Worm (Caenorhabditis elegans) whole organism, L4 larva: ENCODE results near the gene F19B10.3.
A peak's percentile ranks its signal among the peaks of the same experiment; 100 is the strongest.

Experiments
- D1046.2 ChIP-seq: fragments of 200-800 bp; sonication (Bioruptor generic); IDR thresholded peaks from 2 replicates; pipeline ENCODE4 v1.3.6; 2022; ENCODE audit warnings: missing genetic modification characterization, missing compliant biosample characterization
- F26F4.8 ChIP-seq: fragments of 200-800 bp; sonication (Bioruptor generic); conservative IDR thresholded peaks from 2 replicates; pipeline ENCODE4 v1.3.6; 2022; ENCODE audit warnings: missing genetic modification characterization, missing compliant biosample characterization
- F37D6.2 ChIP-seq: sonication (generic microtip); optimal IDR thresholded peaks from 2 replicates; lab custom pipeline; 2016; ENCODE audit warnings: mild to moderate bottlenecking, missing genetic modification characterization, missing compliant biosample characterization
- F44E2.7 ChIP-seq: fragments of 200-800 bp; sonication (Bioruptor generic); IDR thresholded peaks from 2 replicates; pipeline ENCODE4 v2.1.2; 2022; ENCODE audit warnings: missing genetic modification characterization, missing compliant biosample characterization
- Y105C5A.15 ChIP-seq: fragments of 200-800 bp; sonication (Bioruptor generic); IDR thresholded peaks from 2 replicates; pipeline ENCODE4 v1.3.6; 2022; ENCODE audit warnings: missing genetic modification characterization, missing compliant biosample characterization
- Y48G9A.11 ChIP-seq: fragments of 200-800 bp; sonication (Bioruptor generic); IDR thresholded peaks from 2 replicates; pipeline ENCODE4 v1.3.6; 2022; ENCODE audit warnings: missing genetic modification reagents, missing genetic modification characterization, missing compliant biosample characterization
- Y75B8A.6 ChIP-seq: fragments of 200-800 bp; sonication (Bioruptor generic); IDR thresholded peaks from 2 replicates; pipeline ENCODE4 v1.3.6; 2022; ENCODE audit warnings: missing genetic modification reagents, missing genetic modification characterization, missing compliant biosample characterization
- ZK546.5 ChIP-seq, 2 experiments: sonication (generic microtip); optimal IDR thresholded peaks; 2 replicates each; lab custom pipeline; 2017; ENCODE audit warnings: missing biosample characterization in 2 of 2, missing genetic modification characterization in 2 of 2
- ceh-28 ChIP-seq: fragments of 150-350 bp; optimal IDR thresholded peaks from 2 replicates; lab custom pipeline; 2014; ENCODE audit warnings: missing biosample characterization, missing genetic modification reagents, missing genetic modification characterization
- ceh-32 ChIP-seq: sonication (generic microtip); optimal IDR thresholded peaks from 2 replicates; lab custom pipeline; 2016; ENCODE audit warnings: mild to moderate bottlenecking, missing genetic modification characterization, missing compliant biosample characterization; ENCODE audit not compliant: poor library complexity
- ceh-62 ChIP-seq: sonication (generic microtip); optimal IDR thresholded peaks from 2 replicates; lab custom pipeline; 2017; ENCODE audit warnings: missing biosample characterization, missing genetic modification characterization
- daf-12 ChIP-seq: fragments of 150-350 bp; optimal IDR thresholded peaks from 2 replicates; lab custom pipeline; 2014; ENCODE audit warnings: missing biosample characterization, missing genetic modification reagents, missing genetic modification characterization
- daf-16 ChIP-seq, 3 experiments: sonication (generic microtip); optimal IDR thresholded peaks; 2 replicates each; lab custom pipeline; 2016 to 2017; ENCODE audit warnings: missing genetic modification characterization in 3 of 3, missing genetic modification reagents in 3 of 3, mild to moderate bottlenecking in 2 of 3, missing compliant biosample characterization in 2 of 3, missing biosample characterization in 1 of 3, moderate library complexity in 1 of 3
- dmd-9 ChIP-seq: fragments of 200-800 bp; sonication (Bioruptor generic); IDR thresholded peaks from 2 replicates; pipeline ENCODE4 v1.3.6; 2022; ENCODE audit warnings: missing genetic modification reagents, missing genetic modification characterization, missing compliant biosample characterization
- egl-27 ChIP-seq: sonication (generic microtip); optimal IDR thresholded peaks from 3 replicates; lab custom pipeline; 2017; ENCODE audit warnings: missing biosample characterization, missing genetic modification reagents, missing genetic modification characterization
- egl-43 ChIP-seq: fragments of 200-800 bp; sonication (Bioruptor generic); IDR thresholded peaks from 2 replicates; pipeline ENCODE4 v1.3.6; 2022; ENCODE audit warnings: missing genetic modification reagents, missing genetic modification characterization, missing compliant biosample characterization
- hlh-11 ChIP-seq: fragments of 200-800 bp; sonication (Bioruptor generic); optimal IDR thresholded peaks from 2 replicates; lab custom pipeline; 2018; ENCODE audit warnings: mild to moderate bottlenecking, missing genetic modification characterization, missing compliant biosample characterization
- hlh-30 ChIP-seq: sonication (generic microtip); optimal IDR thresholded peaks from 2 replicates; lab custom pipeline; 2017; ENCODE audit warnings: antibody characterized with exemption, mild to moderate bottlenecking, missing genetic modification characterization, missing compliant biosample characterization; ENCODE audit not compliant: insufficient read depth
- jun-1 ChIP-seq: fragments of 150-350 bp; optimal IDR thresholded peaks from 2 replicates; lab custom pipeline; 2014; ENCODE audit warnings: missing biosample characterization, missing genetic modification reagents, missing genetic modification characterization
- madf-5 ChIP-seq, 2 experiments: fragments of 200-800 bp; sonication (Bioruptor generic); IDR thresholded peaks; 2 replicates each; pipeline ENCODE4 v1.3.6; 2022; ENCODE audit warnings: missing compliant biosample characterization in 2 of 2, missing genetic modification characterization in 2 of 2
- mdt-29 ChIP-seq: fragments of 200-800 bp; sonication (Bioruptor generic); IDR thresholded peaks from 2 replicates; pipeline ENCODE4 v1.3.6; 2022; ENCODE audit warnings: missing genetic modification reagents, missing genetic modification characterization, missing compliant biosample characterization
- mep-1 ChIP-seq: fragments of 150-350 bp; sonication (generic microtip); optimal IDR thresholded peaks from 3 replicates; lab custom pipeline; 2014; ENCODE audit warnings: missing biosample characterization, missing genetic modification characterization
- mxl-3 ChIP-seq: fragments of 200-800 bp; sonication (Bioruptor generic); optimal IDR thresholded peaks from 2 replicates; lab custom pipeline; 2018; ENCODE audit warnings: mild to moderate bottlenecking, missing genetic modification characterization, missing compliant biosample characterization
- nhr-10 ChIP-seq: fragments of 150-350 bp; optimal IDR thresholded peaks from 2 replicates; lab custom pipeline; 2014; ENCODE audit warnings: missing biosample characterization, missing genetic modification characterization
- nhr-11 ChIP-seq: fragments of 150-350 bp; optimal IDR thresholded peaks from 2 replicates; lab custom pipeline; 2014; ENCODE audit warnings: missing biosample characterization, missing genetic modification characterization
- nhr-237 ChIP-seq: sonication (generic microtip); optimal IDR thresholded peaks from 2 replicates; lab custom pipeline; 2017; ENCODE audit warnings: missing biosample characterization, missing genetic modification characterization
- nhr-25 ChIP-seq: sonication (generic microtip); optimal IDR thresholded peaks from 2 replicates; lab custom pipeline; 2017; ENCODE audit warnings: missing genetic modification characterization, mild to moderate bottlenecking, missing compliant biosample characterization, antibody characterized with exemption, moderate library complexity, borderline replicate concordance; ENCODE audit not compliant: insufficient read depth
- nhr-42 ChIP-seq: fragments of 200-800 bp; sonication (Bioruptor generic); IDR thresholded peaks from 2 replicates; pipeline ENCODE4 v1.3.6; 2022; ENCODE audit warnings: missing genetic modification characterization, missing compliant biosample characterization
- nhr-48 ChIP-seq: sonication (generic microtip); optimal IDR thresholded peaks from 2 replicates; lab custom pipeline; 2016; ENCODE audit warnings: mild to moderate bottlenecking, missing genetic modification characterization, missing compliant biosample characterization
- nhr-76 ChIP-seq: fragments of 150-350 bp; optimal IDR thresholded peaks from 2 replicates; lab custom pipeline; 2014; ENCODE audit warnings: missing biosample characterization, missing genetic modification characterization
- nhr-77 ChIP-seq: fragments of 150-350 bp; optimal IDR thresholded peaks from 2 replicates; lab custom pipeline; 2014; ENCODE audit warnings: missing biosample characterization, missing genetic modification characterization
- pqm-1 ChIP-seq: sonication (generic microtip); optimal IDR thresholded peaks from 2 replicates; lab custom pipeline; 2017; ENCODE audit warnings: missing biosample characterization, missing genetic modification characterization
- rbr-2 ChIP-seq: sonication (generic microtip); optimal IDR thresholded peaks from 2 replicates; lab custom pipeline; 2016; ENCODE audit warnings: missing genotype, missing genetic modification characterization, missing compliant biosample characterization
- saeg-2 ChIP-seq: fragments of 200-800 bp; sonication (Bioruptor generic); IDR thresholded peaks from 2 replicates; pipeline ENCODE4 v1.3.6; 2022; ENCODE audit warnings: missing genetic modification reagents, missing genetic modification characterization, missing compliant biosample characterization
- skn-1 ChIP-seq: fragments of 150-350 bp; optimal IDR thresholded peaks from 2 replicates; lab custom pipeline; 2014; ENCODE audit warnings: missing biosample characterization, missing genetic modification characterization
- tag-97 ChIP-seq: fragments of 200-800 bp; sonication (Bioruptor generic); IDR thresholded peaks from 2 replicates; pipeline ENCODE4 v1.3.6; 2022; ENCODE audit warnings: missing genetic modification characterization, missing compliant biosample characterization
- unc-62 ChIP-seq, 3 experiments: fragments of 150-350 bp in 1 of 3; sonication (generic microtip); optimal IDR thresholded peaks in 2 of 3; peaks in 1 of 3; 1 replicate in 1 of 3; 2 replicates in 2 of 3; lab custom pipeline; 2014 to 2017; ENCODE audit warnings: missing biosample characterization in 3 of 3, missing genetic modification characterization in 3 of 3, missing genetic modification reagents in 3 of 3, missing genotype in 1 of 3
- zip-2 ChIP-seq: fragments of 150-350 bp; optimal IDR thresholded peaks from 2 replicates; lab custom pipeline; 2014; ENCODE audit warnings: missing biosample characterization, missing genetic modification characterization

The F19B10.3 gene

DNA sequence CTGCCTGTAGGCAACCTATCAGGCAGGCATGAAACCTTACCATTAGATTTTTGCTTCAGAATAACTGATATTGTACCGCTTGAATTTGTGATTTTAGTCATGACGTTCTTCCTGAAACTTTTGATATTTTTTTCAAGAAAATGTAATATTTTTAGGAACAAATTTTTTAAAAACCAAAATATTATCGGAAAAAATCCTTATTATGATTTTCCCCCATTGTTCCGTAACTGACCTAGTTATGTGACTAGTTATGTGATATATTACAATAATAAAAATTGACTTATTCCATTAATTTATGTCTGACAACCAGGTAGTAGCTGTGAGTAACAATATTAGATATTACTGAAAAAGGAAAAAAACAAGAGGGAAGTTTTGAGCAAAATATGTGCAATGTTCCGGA is 6.4 kb downstream of the F19B10.3 start, which contains the start of gene srx-98 (continued):
- no peak for TF ChIP-seq egl-43
- TF ChIP-seq, all 104 proteins: peak for 0

ce11 chrII:3673493-3673892 is 8.9 kb downstream of the F19B10.3 start, which contains the start of gene sea-1:
Gene sea-1 (minus strand): TSS chrII:3673593.
- no peak for TF ChIP-seq mdt-29
- no peak for TF ChIP-seq nhr-76 (tag; lab: Kevin White, UChicago)
- TF ChIP-seq Y48G9A.11 (GFP tag; lab: Robert Waterston, UW): no peak
- no peak for TF ChIP-seq F44E2.7 (GFP tag; lab: Robert Waterston, UW)
- TF ChIP-seq nhr-48 (tag; lab: Kevin White, UChicago): no peak
- TF ChIP-seq rbr-2 (tag; lab: Kevin White, UChicago): no peak
- TF ChIP-seq skn-1: no peak
- no peak for TF ChIP-seq F26F4.8 (GFP tag; lab: Robert Waterston, UW)
- no peak for TF ChIP-seq daf-16 (GFP tag; optimal IDR thresholded peaks at IDR 0.05; lab: Kevin White, UChicago)
- TF ChIP-seq daf-16 (tag; optimal IDR thresholded peaks at IDR 0.05; lab: Kevin White, UChicago): no peak

ce11 chrII:3675176-3675575 is 10.6 kb downstream of the F19B10.3 start, which contains the start of gene F19B10.2:
Gene F19B10.2 (plus strand): TSS chrII:3675476.
- TF ChIP-seq nhr-48 (tag; lab: Kevin White, UChicago): no peak
- TF ChIP-seq dmd-9 (GFP tag; lab: Robert Waterston, UW): no peak
- no peak for TF ChIP-seq nhr-77
- TF ChIP-seq nhr-11 (tag; lab: Kevin White, UChicago): no peak
- no peak for TF ChIP-seq rbr-2 (tag; lab: Kevin White, UChicago)
- TF ChIP-seq F37D6.2: no peak
- TF ChIP-seq Y75B8A.6 (GFP tag; lab: Robert Waterston, UW): no peak
- no peak for TF ChIP-seq mxl-3 (GFP tag; lab: Kevin White, UChicago)
- TF ChIP-seq tag-97 (GFP tag; lab: Robert Waterston, UW): no peak
- no peak for TF ChIP-seq nhr-10 (tag; lab: Kevin White, UChicago)
- no peak for TF ChIP-seq pqm-1
- TF ChIP-seq unc-62 (GFP tag; optimal IDR thresholded peaks at IDR 0.05 in 1 of 2; lab: Kevin White, UChicago): no peak
- no peak for TF ChIP-seq unc-62 (tag; optimal IDR thresholded peaks at IDR 0.05; lab: Kevin White, UChicago)
- no peak for TF ChIP-seq ZK546.5 (tag; optimal IDR thresholded peaks at IDR 0.05; lab: Kevin White, UChicago)
- TF ChIP-seq D1046.2 (GFP tag; lab: Robert Waterston, UW): no peak

ce11 chrII:3678978-3679377 is 14.4 kb downstream of the F19B10.3 start:
- TF ChIP-seq unc-62 (GFP tag; optimal IDR thresholded peaks at IDR 0.05 in 1 of 2; lab: Kevin White, UChicago) (peak in 1 of 2 experiments; percentile 92), unc-62 (tag; optimal IDR thresholded peaks at IDR 0.05; lab: Kevin White, UChicago) (no peak), nhr-42 (GFP tag; lab: Robert Waterston, UW) (no peak)

ce11 chrII:3680366-3680765 is 15.8 kb downstream of the F19B10.3 start:
- no peak for TF ChIP-seq Y105C5A.15
- no peak for TF ChIP-seq madf-5 (GFP tag; IDR thresholded peaks at IDR 0.05; lab: Robert Waterston, UW)
- no peak for TF ChIP-seq saeg-2
- no peak for TF ChIP-seq zip-2 (tag; lab: Kevin White, UChicago)
- TF ChIP-seq hlh-11 (tag; lab: Kevin White, UChicago): no peak

DNA sequence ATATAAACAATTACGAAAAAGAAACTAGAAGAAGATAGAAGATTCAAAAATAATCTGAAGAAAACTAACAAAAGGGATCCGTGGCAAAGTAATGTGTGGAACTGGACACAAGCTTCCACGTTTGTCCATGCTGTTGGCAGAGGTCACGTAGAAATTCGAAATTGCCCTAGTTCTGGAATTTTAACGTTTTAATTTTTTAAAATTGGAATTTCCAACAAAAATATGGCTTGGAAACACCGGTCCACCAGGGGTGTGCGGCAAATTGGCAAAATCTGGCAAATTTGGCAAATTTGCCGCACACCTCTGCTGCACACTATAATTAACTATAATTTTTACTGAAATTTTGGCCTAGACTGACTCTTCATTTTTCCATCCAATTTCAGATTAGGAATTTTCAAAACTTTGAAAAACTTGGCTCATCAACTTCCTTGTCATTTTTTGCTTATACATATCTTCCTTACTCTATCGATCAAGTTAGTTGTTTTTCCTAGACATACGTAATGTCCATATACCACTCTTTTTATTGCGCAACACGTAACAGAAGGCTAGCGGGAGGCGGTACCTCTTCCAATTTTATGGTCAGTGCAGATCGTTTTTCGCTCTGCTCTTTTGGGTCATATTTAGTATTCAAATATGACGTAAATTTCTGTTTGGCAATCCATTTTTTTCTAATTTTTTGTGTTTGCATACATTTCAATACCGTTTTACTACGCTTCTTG is 17.0 kb downstream of the F19B10.3 start, which contains the start of gene F19B10.10:
F19B10.10 (minus strand) TSS at position 51 of the 719 bp plus-strand sequence.
- no peak for TF ChIP-seq nhr-237 (tag; lab: Kevin White, UChicago)
- TF ChIP-seq mep-1 (tag; lab: Kevin White, UChicago): no peak
- TF ChIP-seq hlh-30 (tag; lab: Kevin White, UChicago): no peak
- TF ChIP-seq egl-27 (tag; lab: Kevin White, UChicago): no peak
- no peak for TF ChIP-seq daf-12 (tag; lab: Kevin White, UChicago)
- no peak for TF ChIP-seq jun-1 (tag; lab: Kevin White, UChicago)
- no peak for TF ChIP-seq nhr-25 (tag; lab: Kevin White, UChicago)
- TF ChIP-seq ceh-28 (tag; lab: Kevin White, UChicago): no peak
- TF ChIP-seq ceh-62: no peak
- TF ChIP-seq ceh-32 (tag; lab: Kevin White, UChicago): no peak
- no peak for TF ChIP-seq mxl-3 (GFP tag; lab: Kevin White, UChicago)
